Fruit fly (Drosophila melanogaster): ENCODE results near the gene Hsp67Bc.

Gene Hsp67Bc

dm6 chr3L:9397156-9397555 lies 24.9 kb upstream of the Hsp67Bc start (continued):
- TF ChIP-seq CG18476 (GFP tag; optimal IDR thresholded peaks at IDR 0.05) (peak; percentile 35), tin (GFP tag; optimal IDR thresholded peaks at IDR 0.05) (peak; percentile 24), Deaf1 (tag; optimal IDR thresholded peaks at IDR 0.05) (peak; percentile 2), scrt (GFP tag; optimal IDR thresholded peaks at IDR 0.05) (peak; percentile 82), croc (GFP tag; conservative IDR thresholded peaks at IDR 0.05) (no peak), onecut (GFP tag; IDR thresholded peaks at IDR 0.05) (peak; percentile 63), CG1602 (GFP tag; optimal IDR thresholded peaks at IDR 0.05) (no peak), dm (GFP tag; optimal IDR thresholded peaks at IDR 0.05) (no peak), E2f2 (GFP tag; IDR thresholded peaks at IDR 0.05) (0 out of 2 replicates have a peak, but pooled peaks have one; percentile 5), cato (GFP tag; optimal IDR thresholded peaks at IDR 0.05; ENCODE audit: borderline replicate concordance) (no peak), gt (GFP tag; IDR thresholded peaks at IDR 0.05) (no peak), Atf3 (GFP tag; optimal IDR thresholded peaks at IDR 0.05) (no peak), ERR (GFP tag; optimal IDR thresholded peaks at IDR 0.05) (peak; percentile 49), CG18599 (GFP tag; optimal IDR thresholded peaks at IDR 0.05) (peak; percentile 96), gfzf (GFP tag; optimal IDR thresholded peaks at IDR 0.05) (no peak), CG5953 (GFP tag; IDR thresholded peaks at IDR 0.05) (0 out of 2 replicates have a peak, but pooled peaks have one; percentile 38), CG14965 (GFP tag; optimal IDR thresholded peaks at IDR 0.05; ENCODE audit: borderline replicate concordance) (peak; percentile 42), Sry-β (GFP tag; optimal IDR thresholded peaks at IDR 0.05) (no peak), tll (GFP tag; optimal IDR thresholded peaks at IDR 0.05) (no peak), CG8281 (tag; optimal IDR thresholded peaks at IDR 0.05) (peak; percentile 32), nerfin-1 (tag; optimal IDR thresholded peaks at IDR 0.05) (peak; percentile 56), CG15011 (GFP tag; optimal IDR thresholded peaks at IDR 0.05) (peak; percentile 87), chif (GFP tag; optimal IDR thresholded peaks at IDR 0.05) (peak in 1 of 2 experiments; percentile 1), CG7271 (tag; optimal IDR thresholded peaks at IDR 0.05) (peak; percentile 28), jumu (GFP tag; optimal IDR thresholded peaks at IDR 0.05) (no peak), pnt (GFP tag; optimal IDR thresholded peaks at IDR 0.05) (peak; percentile 25), Med (GFP tag) (peak; percentile 92), CG8924 (tag; optimal IDR thresholded peaks at IDR 0.05) (peak; percentile 25), CG11695 (GFP tag; IDR thresholded peaks at IDR 0.05) (peak; percentile 59; the same call in 2 of the 3 replicates), sqz (GFP tag; optimal IDR thresholded peaks at IDR 0.05) (peak; percentile 66), fd3F (GFP tag; optimal IDR thresholded peaks at IDR 0.05) (peak; percentile 50), CG2889 (GFP tag; IDR thresholded peaks at IDR 0.05) (no peak), maf-S (GFP tag; optimal IDR thresholded peaks at IDR 0.05) (peak; percentile 24), CG13123 (GFP tag; optimal IDR thresholded peaks at IDR 0.05) (no peak), usp (GFP tag; optimal IDR thresholded peaks at IDR 0.05) (no peak), CG3065 (GFP tag; optimal IDR thresholded peaks at IDR 0.05) (no peak), Dip3 (GFP tag; optimal IDR thresholded peaks at IDR 0.05) (no peak), NFAT (GFP tag; IDR thresholded peaks at IDR 0.05) (no peak), CG11560 (tag; IDR thresholded peaks at IDR 0.05) (no peak), CG4328 (GFP tag; optimal IDR thresholded peaks at IDR 0.05) (peak; percentile 70), grn (GFP tag; optimal IDR thresholded peaks at IDR 0.05) (peak; percentile 94), dpn (GFP tag; optimal IDR thresholded peaks at IDR 0.05) (peak in 1 of 2 experiments; percentile 67), rib (GFP tag; IDR thresholded peaks at IDR 0.05) (peak; percentile 33; the same call in 1 of the 2 replicates), tap (tag; optimal IDR thresholded peaks at IDR 0.05) (peak; percentile 55), zfh2 (GFP tag; optimal IDR thresholded peaks at IDR 0.05) (peak; percentile 16), shn (GFP tag; optimal IDR thresholded peaks at IDR 0.05) (no peak), CG16813 (GFP tag; IDR thresholded peaks at IDR 0.05; ENCODE audit: partially characterized antibody) (no peak), CG6813 (GFP tag; optimal IDR thresholded peaks at IDR 0.05) (peak; percentile 90), B-H2 (GFP tag; optimal IDR thresholded peaks at IDR 0.05) (peak; percentile 65), Max (GFP tag; optimal IDR thresholded peaks at IDR 0.05) (peak; percentile 57), Fer2 (tag; optimal IDR thresholded peaks at IDR 0.05) (peak; percentile 59)

Data from whole organism, embryonic.